Fruit fly (Drosophila melanogaster): Measurements from ENCODE around the gene Fcp3C.

DNA sequence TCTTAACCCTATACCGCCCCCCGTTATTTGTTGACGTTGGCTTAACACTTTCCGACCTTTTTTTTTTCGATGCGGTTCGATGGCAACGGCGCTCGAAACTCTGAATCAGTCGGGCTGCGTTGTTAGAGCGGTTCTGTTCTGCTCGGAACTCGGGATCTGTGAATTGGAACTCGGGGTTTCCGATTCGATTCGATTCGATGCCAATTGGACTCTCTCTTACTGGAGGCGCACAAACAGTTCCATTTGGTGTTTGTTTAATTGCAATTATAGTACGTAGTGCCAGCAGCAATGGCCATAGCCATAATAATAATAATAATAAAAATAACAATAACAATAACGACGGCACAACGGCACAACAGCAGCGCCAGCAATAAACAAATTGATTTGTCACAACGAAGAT is 13.3 kb upstream of the Fcp3C start:
- TF ChIP-seq psq (optimal IDR thresholded peaks at IDR 0.05) (no peak), ttk (optimal IDR thresholded peaks at IDR 0.05) (no peak), h (optimal IDR thresholded peaks at IDR 0.05) (no peak), Myc (optimal IDR thresholded peaks at IDR 0.05) (no peak), insv (optimal IDR thresholded peaks at IDR 0.05) (no peak)

All from Kc167 (cell line).